Worm (Caenorhabditis elegans): ENCODE results near the gene egli-1.

ce11 chrII:9329474-9329873 is 5.7 kb downstream of the egli-1 start, which contains the start of gene wbp-2:
- TF ChIP-seq nhr-237 (tag; optimal IDR thresholded peaks at IDR 0.05) (no peak), elt-3 (tag; optimal IDR thresholded peaks at IDR 0.05) (no peak)
